Fruit fly (Drosophila melanogaster): Measurements from ENCODE around the gene ich.

ich gene

DNA sequence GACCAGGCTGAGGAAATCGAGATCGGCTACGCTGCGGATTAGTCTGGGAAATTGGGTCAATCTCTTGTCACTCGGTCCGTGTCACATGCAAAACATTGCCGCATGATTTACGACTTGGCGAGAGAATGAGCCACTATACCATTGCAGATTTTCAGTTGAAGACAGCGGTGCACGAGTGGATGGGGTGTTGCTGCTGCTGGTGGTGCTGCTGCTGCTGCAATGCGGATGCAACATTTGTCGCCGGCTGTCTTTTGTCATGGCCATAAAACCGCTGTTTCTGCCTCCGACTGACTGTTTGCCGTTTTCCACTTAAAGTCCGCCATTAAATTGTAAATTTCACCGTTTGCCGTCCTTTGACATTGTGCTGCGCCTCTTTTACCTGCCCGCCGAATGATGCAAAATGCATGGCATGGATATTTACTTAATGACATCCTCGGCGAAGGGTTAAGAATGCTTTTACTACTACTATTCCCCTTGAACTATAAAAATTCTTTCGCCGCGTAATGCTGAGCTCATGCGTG, 13.3 kb upstream of the ich start:
- TF ChIP-seq fd96Ca (GFP tag; IDR thresholded peaks at IDR 0.05) (no peak), D1 (tag; optimal IDR thresholded peaks at IDR 0.05) (no peak)

DNA sequence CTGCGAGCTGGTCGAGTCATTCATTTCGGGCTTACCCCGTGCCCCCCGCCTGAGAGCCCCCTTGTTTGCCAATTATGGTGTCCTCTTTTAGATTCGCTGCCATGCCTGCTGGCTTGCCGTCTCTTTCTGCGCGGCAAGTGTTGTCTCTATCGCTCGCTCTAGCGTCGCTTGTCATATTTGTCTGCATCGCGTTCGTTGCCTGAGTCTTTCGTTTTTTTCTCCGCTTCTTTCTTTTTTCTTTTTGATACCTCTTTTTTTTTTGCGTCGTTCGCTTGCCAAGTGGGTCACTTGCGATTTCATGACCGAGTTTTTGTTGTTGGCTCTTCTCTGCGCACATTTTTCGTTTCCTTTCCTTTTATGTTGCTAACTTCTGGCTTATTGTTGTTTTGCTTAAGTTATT, 9.0 kb upstream of the ich start:
- TF ChIP-seq Snoo (tag; optimal IDR thresholded peaks at IDR 0.05) = peak; percentile 29
- TF ChIP-seq CG4496 (GFP tag; IDR thresholded peaks at IDR 0.05) = peak; percentile 66; the same call in 1 of the 3 replicates
- TF ChIP-seq CG32121 (GFP tag; IDR thresholded peaks at IDR 0.05) = no peak
- no peak for TF ChIP-seq gl (tag; optimal IDR thresholded peaks at IDR 0.05)
- TF ChIP-seq CG8159 (tag; optimal IDR thresholded peaks at IDR 0.05) = peak; percentile 18
- peak; percentile 11 for TF ChIP-seq EcR (GFP tag; optimal IDR thresholded peaks at IDR 0.05)
- TF ChIP-seq CG10348 (GFP tag; IDR thresholded peaks at IDR 0.05) = no peak
- peak; percentile 26 for TF ChIP-seq CG9948 (tag; optimal IDR thresholded peaks at IDR 0.05)
- TF ChIP-seq D1 (tag; optimal IDR thresholded peaks at IDR 0.05) = no peak
- TF ChIP-seq fd96Ca (GFP tag; IDR thresholded peaks at IDR 0.05) = peak; percentile 68; the same call in 2 of the 3 replicates
- peak; percentile 28 for TF ChIP-seq CG15710 (tag; optimal IDR thresholded peaks at IDR 0.05)
- 0 out of 2 replicates have a peak, but pooled peaks have one; percentile 4 for TF ChIP-seq rn (GFP tag; IDR thresholded peaks at IDR 0.05)
- peak; percentile 67 for TF ChIP-seq Ets98B (GFP tag; IDR thresholded peaks at IDR 0.05)
- TF ChIP-seq CG8301 (tag; optimal IDR thresholded peaks at IDR 0.05) = peak; percentile 29
- TF ChIP-seq CG13204 (GFP tag; optimal IDR thresholded peaks at IDR 0.05) = peak; percentile 60
- peak; percentile 22 for TF ChIP-seq CG34367 (tag; optimal IDR thresholded peaks at IDR 0.05)
- TF ChIP-seq CG14655 (GFP tag; optimal IDR thresholded peaks at IDR 0.05) = peak; percentile 30
- peak; percentile 58 for TF ChIP-seq Pif1A (GFP tag; optimal IDR thresholded peaks at IDR 0.05)
- peak; percentile 78 for TF ChIP-seq CG12605 (GFP tag; IDR thresholded peaks at IDR 0.05)

DNA sequence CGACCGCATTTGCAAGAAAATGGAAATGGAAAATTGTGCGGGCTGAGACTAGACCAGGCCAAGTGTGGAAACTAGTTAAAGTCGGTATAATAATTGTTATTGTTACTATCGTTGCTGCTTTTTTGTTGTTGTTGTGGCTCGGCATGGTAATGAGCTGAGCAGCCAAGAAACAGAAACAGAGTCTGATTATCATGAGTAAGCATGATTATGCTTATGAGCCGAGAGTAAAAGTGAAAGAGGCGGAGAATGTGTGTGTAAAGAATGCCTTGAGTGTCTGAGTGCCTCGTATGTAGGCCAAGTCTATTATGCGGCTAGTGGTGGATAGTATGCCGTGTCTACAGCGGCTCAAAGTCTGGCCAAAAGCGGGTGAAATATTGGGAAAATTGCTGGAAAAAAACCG, 7.9 kb upstream of the ich start:
- no peak for TF ChIP-seq CG8301 (tag; optimal IDR thresholded peaks at IDR 0.05)
- TF ChIP-seq CG34367 (tag; optimal IDR thresholded peaks at IDR 0.05) = no peak
- no peak for TF ChIP-seq CG32121 (GFP tag; IDR thresholded peaks at IDR 0.05)
- TF ChIP-seq CG17806 (tag; optimal IDR thresholded peaks at IDR 0.05) = no peak
- no peak for TF ChIP-seq gl (tag; optimal IDR thresholded peaks at IDR 0.05)
- TF ChIP-seq CG12605 (GFP tag; IDR thresholded peaks at IDR 0.05) = no peak
- no peak for TF ChIP-seq Snoo (tag; optimal IDR thresholded peaks at IDR 0.05)
- no peak for TF ChIP-seq CG4496 (GFP tag; IDR thresholded peaks at IDR 0.05)
- TF ChIP-seq EcR (GFP tag; optimal IDR thresholded peaks at IDR 0.05) = no peak
- no peak for TF ChIP-seq CG10348 (GFP tag; IDR thresholded peaks at IDR 0.05)
- TF ChIP-seq Ets98B (GFP tag; IDR thresholded peaks at IDR 0.05) = no peak
- no peak for TF ChIP-seq fd96Ca (GFP tag; IDR thresholded peaks at IDR 0.05)
- TF ChIP-seq CG13204 (GFP tag; optimal IDR thresholded peaks at IDR 0.05) = no peak
- TF ChIP-seq rn (GFP tag; IDR thresholded peaks at IDR 0.05) = no peak
- TF ChIP-seq D1 (tag; optimal IDR thresholded peaks at IDR 0.05) = no peak
- TF ChIP-seq CG9948 (tag; optimal IDR thresholded peaks at IDR 0.05) = no peak
- no peak for TF ChIP-seq Pif1A (GFP tag; optimal IDR thresholded peaks at IDR 0.05)

DNA sequence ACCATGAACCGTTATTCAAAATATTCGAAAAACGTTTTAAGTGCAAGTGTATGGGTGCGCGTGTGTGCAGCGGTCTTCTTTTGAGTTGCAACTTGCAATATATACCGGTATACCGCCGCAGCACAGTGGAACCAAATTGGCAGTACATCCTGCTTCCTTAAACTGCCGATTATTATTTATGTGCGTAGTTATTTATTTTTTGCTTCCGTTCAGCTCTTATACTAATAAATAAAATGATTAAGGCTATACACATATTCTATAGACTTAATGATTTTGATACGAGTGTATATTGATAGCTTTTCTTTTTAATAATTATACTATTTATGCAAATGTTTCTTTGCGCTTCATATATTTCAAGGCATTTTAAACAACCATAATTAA, 7.1 kb upstream of the ich start:
- TF ChIP-seq rn (GFP tag; IDR thresholded peaks at IDR 0.05) (no peak), CG8301 (tag; optimal IDR thresholded peaks at IDR 0.05) (no peak), Snoo (tag; optimal IDR thresholded peaks at IDR 0.05) (no peak), CG4496 (GFP tag; IDR thresholded peaks at IDR 0.05) (no peak), CG13204 (GFP tag; optimal IDR thresholded peaks at IDR 0.05) (no peak), fd96Ca (GFP tag; IDR thresholded peaks at IDR 0.05) (no peak), CG14655 (GFP tag; optimal IDR thresholded peaks at IDR 0.05) (no peak), CG32121 (GFP tag; IDR thresholded peaks at IDR 0.05) (no peak), D1 (tag; optimal IDR thresholded peaks at IDR 0.05) (no peak), EcR (GFP tag; optimal IDR thresholded peaks at IDR 0.05) (no peak), Pif1A (GFP tag; optimal IDR thresholded peaks at IDR 0.05) (no peak)

DNA sequence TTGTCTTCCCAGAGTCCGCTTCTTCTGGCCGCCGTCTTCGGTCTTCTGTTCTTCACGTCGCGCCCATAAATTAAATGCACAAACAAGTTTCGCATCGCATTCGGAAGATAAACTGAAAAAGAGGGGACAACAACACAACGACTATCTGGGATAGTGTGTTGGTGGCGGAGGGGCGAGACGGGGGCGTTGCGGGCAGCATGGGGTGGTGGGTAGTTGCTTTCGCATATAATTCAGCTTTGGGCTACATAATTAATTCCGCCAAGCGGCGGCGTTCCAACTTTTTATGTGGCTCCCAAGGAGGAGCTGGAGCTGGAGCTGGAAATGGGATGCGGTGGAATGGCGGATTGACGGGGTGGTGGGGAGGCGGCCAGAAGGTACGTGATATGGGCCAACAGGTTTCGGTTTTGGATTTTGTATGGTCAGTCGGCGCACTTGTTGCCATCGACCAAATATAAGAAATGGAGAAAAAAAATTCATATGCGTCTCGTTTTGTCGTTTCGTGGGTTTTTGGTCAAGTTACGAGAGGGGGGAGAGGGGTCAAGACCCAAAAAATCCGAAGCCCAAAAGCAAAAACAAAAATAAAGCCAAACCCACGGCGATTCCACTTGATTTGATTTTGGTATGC, 6.6 kb upstream of the ich start:
- TF ChIP-seq CG13204 (GFP tag; optimal IDR thresholded peaks at IDR 0.05) (peak; percentile 93), EcR (GFP tag; optimal IDR thresholded peaks at IDR 0.05) (peak; percentile 64), CG15710 (tag; optimal IDR thresholded peaks at IDR 0.05) (no peak)

DNA sequence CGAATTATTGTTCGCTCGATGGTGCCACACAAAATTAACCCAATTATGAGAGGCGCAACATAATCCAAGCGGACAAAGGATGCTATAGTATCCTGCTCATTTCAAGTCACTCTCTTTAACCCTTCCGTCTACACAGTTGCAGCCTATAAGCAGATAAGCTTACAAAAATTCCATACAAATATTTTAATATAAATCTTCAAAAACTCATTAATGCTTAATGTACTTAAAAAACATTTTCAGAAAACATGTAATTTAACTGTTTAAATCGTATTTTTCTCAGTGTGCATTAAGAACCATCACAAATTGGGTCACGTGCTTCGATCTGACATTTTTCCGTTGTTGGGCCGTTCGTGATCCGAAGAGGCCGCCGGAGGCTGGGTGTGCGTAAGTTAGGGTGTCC, 6.0 kb upstream of the ich start:
- TF ChIP-seq Snoo (tag; optimal IDR thresholded peaks at IDR 0.05) (peak; percentile 38), Pif1A (GFP tag; optimal IDR thresholded peaks at IDR 0.05) (peak; percentile 38), CG34367 (tag; optimal IDR thresholded peaks at IDR 0.05) (peak; percentile 3), CG10348 (GFP tag; IDR thresholded peaks at IDR 0.05) (no peak), CG17806 (tag; optimal IDR thresholded peaks at IDR 0.05) (peak; percentile 19), CG14655 (GFP tag; optimal IDR thresholded peaks at IDR 0.05) (peak; percentile 20), CG9948 (tag; optimal IDR thresholded peaks at IDR 0.05) (peak; percentile 51), CG15710 (tag; optimal IDR thresholded peaks at IDR 0.05) (peak; percentile 37), CG8159 (tag; optimal IDR thresholded peaks at IDR 0.05) (peak; percentile 65), fd96Ca (GFP tag; IDR thresholded peaks at IDR 0.05) (no peak), rn (GFP tag; IDR thresholded peaks at IDR 0.05) (no peak), CG8301 (tag; optimal IDR thresholded peaks at IDR 0.05) (peak; percentile 18), EcR (GFP tag; optimal IDR thresholded peaks at IDR 0.05) (no peak), Pif1B (GFP tag; optimal IDR thresholded peaks at IDR 0.05) (peak; percentile 22), CG32121 (GFP tag; IDR thresholded peaks at IDR 0.05) (no peak), CG12605 (GFP tag; IDR thresholded peaks at IDR 0.05) (no peak)

Measured in whole organism, pupa.